Fruit fly (Drosophila melanogaster) whole organism, embryonic: ENCODE data around the gene CG12995.

Source experiments
- Atf-2 ChIP-seq: fragments of 200-800 bp; sonication (Bioruptor generic); optimal IDR thresholded peaks from 2 replicates; lab custom pipeline; 2016; ENCODE audit warnings: missing biosample characterization, missing genetic modification characterization
- Awh ChIP-seq: fragments of 200-800 bp; sonication (Bioruptor generic); IDR thresholded peaks from 2 replicates; pipeline ENCODE4, ENCODE4 v1.3.6; 2022; ENCODE audit warnings: missing biosample characterization, missing genetic modification characterization
- CG11560 ChIP-seq: fragments of 200-800 bp; sonication (Bioruptor generic); IDR thresholded peaks from 3 replicates; pipeline ENCODE4 v1.3.6; 2022; ENCODE audit warnings: missing biosample characterization, missing genetic modification characterization
- CG12299 ChIP-seq: fragments of 200-800 bp; sonication (Bioruptor generic); optimal IDR thresholded peaks from 2 replicates; lab custom pipeline; 2018; ENCODE audit warnings: missing biosample characterization, mild to moderate bottlenecking, missing genetic modification characterization
- CG12659 ChIP-seq: fragments of 200-800 bp; sonication (Bioruptor generic); optimal IDR thresholded peaks from 3 replicates; lab custom pipeline; 2017; ENCODE audit warnings: mild to moderate bottlenecking, missing biosample characterization, missing genetic modification reagents, missing genetic modification characterization
- CG14965 ChIP-seq: fragments of 200-800 bp; sonication (Bioruptor generic); optimal IDR thresholded peaks from 2 replicates; lab custom pipeline; 2016; ENCODE audit warnings: missing biosample characterization, missing genetic modification characterization, borderline replicate concordance
- CG15011 ChIP-seq: fragments of 200-800 bp; sonication (Bioruptor generic); optimal IDR thresholded peaks from 3 replicates; lab custom pipeline; 2018; ENCODE audit warnings: missing biosample characterization, mild to moderate bottlenecking, missing genetic modification characterization
- CG17361 ChIP-seq: fragments of 200-800 bp; sonication (Bioruptor generic); IDR thresholded peaks from 3 replicates; pipeline ENCODE4 v1.3.6; 2022; ENCODE audit warnings: missing biosample characterization, missing genetic modification characterization
- CG17568 ChIP-seq: fragments of 200-800 bp; sonication (Bioruptor generic); optimal IDR thresholded peaks from 2 replicates; lab custom pipeline; 2018; ENCODE audit warnings: missing biosample characterization, mild to moderate bottlenecking, missing genetic modification characterization, moderate library complexity
- CG2120 ChIP-seq: fragments of 200-800 bp; sonication (Bioruptor generic); optimal IDR thresholded peaks from 3 replicates; lab custom pipeline; 2016; ENCODE audit warnings: missing biosample characterization, missing genetic modification characterization
- CG3065 ChIP-seq: fragments of 200-800 bp; sonication (Bioruptor generic); optimal IDR thresholded peaks from 2 replicates; lab custom pipeline; 2016; ENCODE audit warnings: missing biosample characterization, missing genetic modification characterization
- CG31441 ChIP-seq: fragments of 200-800 bp; sonication (Bioruptor generic); IDR thresholded peaks from 2 replicates; pipeline ENCODE4 v1.3.6; 2022; ENCODE audit warnings: missing biosample characterization, missing genetic modification characterization
- CG3407 ChIP-seq: fragments of 200-800 bp; sonication (Bioruptor generic); optimal IDR thresholded peaks from 2 replicates; lab custom pipeline; 2018; ENCODE audit warnings: missing biosample characterization, mild to moderate bottlenecking, missing genetic modification characterization
- CG4730 ChIP-seq: fragments of 200-800 bp; sonication (Bioruptor generic); IDR thresholded peaks from 2 replicates; pipeline ENCODE4 v1.3.6; 2022; ENCODE audit warnings: missing biosample characterization, missing genetic modification characterization
- CG6765 ChIP-seq: fragments of 200-800 bp; sonication (Bioruptor generic); optimal IDR thresholded peaks from 3 replicates; lab custom pipeline; 2017; ENCODE audit warnings: missing biosample characterization, mild to moderate bottlenecking, missing genetic modification characterization
- CG6813 ChIP-seq: fragments of 200-800 bp; sonication (Bioruptor generic); optimal IDR thresholded peaks from 2 replicates; lab custom pipeline; 2017; ENCODE audit warnings: missing biosample characterization, missing genetic modification characterization, mild to moderate bottlenecking, moderate library complexity, missing genetic modification reagents
- CG7963 ChIP-seq: fragments of 200-800 bp; sonication (Bioruptor generic); IDR thresholded peaks from 3 replicates; pipeline ENCODE4 v1.3.6; 2022; ENCODE audit warnings: missing biosample characterization, missing genetic modification characterization; ENCODE audit not compliant: partially characterized antibody
- CG8281 ChIP-seq: fragments of 200-800 bp; sonication (Bioruptor generic); optimal IDR thresholded peaks from 2 replicates; lab custom pipeline; 2018; ENCODE audit warnings: missing biosample characterization, mild to moderate bottlenecking, missing genetic modification characterization, moderate library complexity
- CTCF ChIP-seq: fragments of 200-800 bp; sonication (Bioruptor generic); optimal IDR thresholded peaks from 2 replicates; lab custom pipeline; 2017; ENCODE audit warnings: missing biosample characterization, mild to moderate bottlenecking, missing genetic modification characterization, moderate library complexity
- D19A ChIP-seq: fragments of 200-800 bp; optimal IDR thresholded peaks from 3 replicates; lab custom pipeline; 2019; ENCODE audit warnings: missing biosample characterization, mild to moderate bottlenecking, missing genetic modification characterization, moderate library complexity
- Dad ChIP-seq: fragments of 200-800 bp; sonication (Bioruptor generic); optimal IDR thresholded peaks from 3 replicates; lab custom pipeline; 2016; ENCODE audit warnings: missing biosample characterization, missing genetic modification characterization
- Dbx ChIP-seq: fragments of 200-800 bp; sonication (Bioruptor generic); IDR thresholded peaks from 3 replicates; pipeline ENCODE4 v1.3.6; 2022; ENCODE audit warnings: missing biosample characterization, missing genetic modification characterization
- Doc2 ChIP-seq: fragments of 200-800 bp; sonication (Bioruptor generic); IDR thresholded peaks from 2 replicates; pipeline ENCODE4 v1.3.6; 2022; ENCODE audit warnings: missing biosample characterization, missing genetic modification characterization
- ERR ChIP-seq: fragments of 200-800 bp; sonication (Bioruptor generic); optimal IDR thresholded peaks from 2 replicates; lab custom pipeline; 2016; ENCODE audit warnings: missing biosample characterization, missing genetic modification characterization
- HLHmδ ChIP-seq: fragments of 200-800 bp; sonication (Bioruptor generic); optimal IDR thresholded peaks from 2 replicates; lab custom pipeline; 2018; ENCODE audit warnings: missing biosample characterization, mild to moderate bottlenecking, missing genetic modification characterization, moderate library complexity
- Hmx ChIP-seq: fragments of 200-800 bp; sonication (Bioruptor generic); optimal IDR thresholded peaks from 2 replicates; lab custom pipeline; 2016; ENCODE audit warnings: missing biosample characterization, missing genetic modification characterization
- Nf-YC ChIP-seq: fragments of 200-800 bp; optimal IDR thresholded peaks from 3 replicates; lab custom pipeline; 2019; ENCODE audit warnings: missing biosample characterization, mild to moderate bottlenecking, missing genetic modification characterization, moderate library complexity
- Optix ChIP-seq: fragments of 200-800 bp; sonication (Bioruptor generic); IDR thresholded peaks from 3 replicates; pipeline ENCODE4 v1.3.6; 2022; ENCODE audit warnings: missing biosample characterization, missing genetic modification characterization
- Sox100B ChIP-seq: fragments of 200-800 bp; sonication (Bioruptor generic); optimal IDR thresholded peaks from 3 replicates; lab custom pipeline; 2018; ENCODE audit warnings: missing biosample characterization, mild to moderate bottlenecking, missing genetic modification characterization
- Sry-δ ChIP-seq: fragments of 200-800 bp; sonication (Bioruptor generic); optimal IDR thresholded peaks from 2 replicates; lab custom pipeline; 2016; ENCODE audit warnings: missing biosample characterization, missing genetic modification characterization
- Taf1 ChIP-seq: fragments of 200-800 bp; sonication (Bioruptor generic); IDR thresholded peaks from 2 replicates; pipeline ENCODE4 v1.3.6; 2022; ENCODE audit warnings: missing biosample characterization, missing genetic modification characterization
- btn ChIP-seq: fragments of 200-800 bp; sonication (Bioruptor generic); optimal IDR thresholded peaks from 2 replicates; lab custom pipeline; 2016; ENCODE audit warnings: missing biosample characterization, missing genetic modification characterization
- dpn ChIP-seq, 2 experiments: fragments of 200-800 bp; sonication (Bioruptor generic); optimal IDR thresholded peaks; 3 replicates each; lab custom pipeline; 2016; ENCODE audit warnings: missing biosample characterization in 2 of 2, missing genetic modification characterization in 2 of 2
- grau ChIP-seq: fragments of 200-800 bp; optimal IDR thresholded peaks from 3 replicates; lab custom pipeline; 2019; ENCODE audit warnings: missing biosample characterization, mild to moderate bottlenecking, missing genetic modification characterization, moderate library complexity
- maf-S ChIP-seq: fragments of 200-800 bp; sonication (Bioruptor generic); optimal IDR thresholded peaks from 2 replicates; lab custom pipeline; 2016; ENCODE audit warnings: missing biosample characterization, missing genetic modification characterization
- nerfin-1 ChIP-seq: fragments of 200-800 bp; sonication (Bioruptor generic); optimal IDR thresholded peaks from 3 replicates; lab custom pipeline; 2019; ENCODE audit warnings: missing biosample characterization, mild to moderate bottlenecking, missing genetic modification characterization, moderate library complexity
- nmo ChIP-seq: fragments of 200-800 bp; sonication (Bioruptor generic); optimal IDR thresholded peaks from 2 replicates; lab custom pipeline; 2018; ENCODE audit warnings: missing biosample characterization, mild to moderate bottlenecking, missing genetic modification characterization, moderate library complexity
- nom ChIP-seq: fragments of 200-800 bp; sonication (Bioruptor generic); optimal IDR thresholded peaks from 2 replicates; lab custom pipeline; 2017; ENCODE audit warnings: missing biosample characterization, missing genetic modification characterization, mild to moderate bottlenecking, moderate library complexity, missing genetic modification reagents
- otp ChIP-seq: fragments of 200-800 bp; sonication (Bioruptor generic); IDR thresholded peaks from 3 replicates; pipeline ENCODE4, ENCODE4 v1.3.6; 2022; ENCODE audit warnings: missing biosample characterization, missing genetic modification characterization
- pita ChIP-seq: fragments of 200-800 bp; sonication (Bioruptor generic); optimal IDR thresholded peaks from 2 replicates; lab custom pipeline; 2017; ENCODE audit warnings: missing biosample characterization, mild to moderate bottlenecking, missing genetic modification characterization
- pum ChIP-seq: fragments of 200-800 bp; sonication (Bioruptor generic); optimal IDR thresholded peaks from 2 replicates; lab custom pipeline; 2016; ENCODE audit warnings: missing biosample characterization, missing genetic modification characterization
- repo ChIP-seq: fragments of 200-800 bp; sonication (Bioruptor generic); optimal IDR thresholded peaks from 2 replicates; lab custom pipeline; 2016; ENCODE audit warnings: missing biosample characterization, missing genetic modification characterization
- rib ChIP-seq: fragments of 200-800 bp; sonication (Bioruptor generic); IDR thresholded peaks from 2 replicates; pipeline ENCODE4 v1.3.6; 2022; ENCODE audit warnings: missing biosample characterization, missing genetic modification characterization
- sd ChIP-seq: fragments of 200-800 bp; sonication (Bioruptor generic); optimal IDR thresholded peaks from 3 replicates; lab custom pipeline; 2018; ENCODE audit warnings: missing biosample characterization, mild to moderate bottlenecking, missing genetic modification characterization, moderate library complexity
- sima ChIP-seq: fragments of 200-800 bp; sonication (Bioruptor generic); optimal IDR thresholded peaks from 2 replicates; lab custom pipeline; 2016; ENCODE audit warnings: missing biosample characterization, missing genetic modification characterization
- sna ChIP-seq: fragments of 200-800 bp; sonication (Bioruptor generic); IDR thresholded peaks from 2 replicates; pipeline ENCODE4 v1.3.6; 2022; ENCODE audit warnings: missing biosample characterization, missing genetic modification characterization; ENCODE audit not compliant: partially characterized antibody
- sug ChIP-seq: fragments of 200-800 bp; optimal IDR thresholded peaks from 2 replicates; lab custom pipeline; 2019; ENCODE audit warnings: missing biosample characterization, mild to moderate bottlenecking, missing genetic modification characterization, moderate library complexity
- tgo ChIP-seq: fragments of 200-800 bp; sonication (Bioruptor generic); IDR thresholded peaks from 3 replicates; pipeline ENCODE4 v1.3.6; 2022; ENCODE audit warnings: missing biosample characterization, missing genetic modification characterization
- ttk ChIP-seq: fragments of 200-800 bp; sonication (Bioruptor generic); IDR thresholded peaks from 2 replicates; pipeline ENCODE4 v2.1.2; 2022; ENCODE audit warnings: missing biosample characterization, missing genetic modification characterization
- vfl ChIP-seq: fragments of 200-800 bp; sonication (Bioruptor generic); optimal IDR thresholded peaks from 2 replicates; lab custom pipeline; 2016; ENCODE audit warnings: missing biosample characterization, missing genetic modification characterization
- yki ChIP-seq: fragments of >200 bp; optimal IDR thresholded peaks from 3 replicates; lab custom pipeline; 2018
- zfh2 ChIP-seq: fragments of 200-800 bp; sonication (Bioruptor generic); optimal IDR thresholded peaks from 2 replicates; lab custom pipeline; 2016; ENCODE audit warnings: missing biosample characterization, missing genetic modification characterization

Gene CG12995

dm6 chrX:17170484-17170944 lies 39.3 kb downstream of the CG12995 start (continued):
- TF ChIP-seq nom (GFP tag; lab: Kevin White, UChicago) (peak; percentile 58), repo (GFP tag; lab: Kevin White, UChicago) (no peak), Sox100B (GFP tag; lab: Kevin White, UChicago) (peak; percentile 28), CG7963 (GFP tag; lab: Robert Waterston, UW) (no peak), zfh2 (GFP tag; lab: Kevin White, UChicago) (no peak), sug (tag; lab: Kevin White, UChicago) (peak; percentile 20), CG12299 (no peak), sima (GFP tag; lab: Kevin White, UChicago) (no peak), CG17568 (GFP tag; lab: Kevin White, UChicago) (no peak), Taf1 (GFP tag; lab: Robert Waterston, UW) (peak; percentile 14; the same call in 1 of the 2 replicates), rib (GFP tag; lab: Robert Waterston, UW) (0 out of 2 replicates have a peak, but pooled peaks have one; percentile 16), sd (tag; lab: Kevin White, UChicago) (no peak), pita (GFP tag; lab: Kevin White, UChicago) (no peak), CG31441 (GFP tag; lab: Robert Waterston, UW) (0 out of 2 replicates have a peak, but pooled peaks have one; percentile 32), Awh (GFP tag; lab: Robert Waterston, UW) (0 out of 2 replicates have a peak, but pooled peaks have one; percentile 23), HLHmδ (GFP tag; lab: Kevin White, UChicago) (no peak), maf-S (GFP tag; lab: Kevin White, UChicago) (no peak), CG17361 (0 out of 3 replicates have a peak, but pooled peaks have one; percentile 35), CG8281 (no peak), CG6765 (GFP tag; lab: Kevin White, UChicago) (peak; percentile 24), Doc2 (GFP tag; lab: Robert Waterston, UW) (no peak), Hmx (no peak), Sry-δ (GFP tag; lab: Kevin White, UChicago) (no peak), otp (GFP tag; lab: Robert Waterston, UW) (0 out of 3 replicates have a peak, but pooled peaks have one; percentile 44), nmo (GFP tag; lab: Kevin White, UChicago) (peak; percentile 25), vfl (GFP tag; lab: Kevin White, UChicago) (no peak), dpn (GFP tag; optimal IDR thresholded peaks at IDR 0.05; lab: Kevin White, UChicago) (peak in 1 of 2 experiments; percentile 28), nerfin-1 (tag; lab: Kevin White, UChicago) (no peak), sna (no peak), pum (no peak), CG3407 (no peak), Atf-2 (no peak), Optix (0 out of 3 replicates have a peak, but pooled peaks have one; percentile 22), Dad (GFP tag; lab: Kevin White, UChicago) (no peak), CG3065 (GFP tag; lab: Kevin White, UChicago) (no peak), btn (GFP tag; lab: Kevin White, UChicago) (no peak), CG15011 (GFP tag; lab: Kevin White, UChicago) (no peak), Dbx (peak; percentile 49; the same call in 1 of the 3 replicates), CG6813 (GFP tag; lab: Kevin White, UChicago) (peak; percentile 52), CG11560 (tag; lab: Robert Waterston, UW) (no peak), CG12659 (peak; percentile 42), CTCF (GFP tag; lab: Kevin White, UChicago) (no peak), CG14965 (GFP tag; lab: Kevin White, UChicago) (no peak), tgo (GFP tag; lab: Robert Waterston, UW) (peak; percentile 58), ttk (GFP tag; lab: Robert Waterston, UW) (no peak), yki (lab: Kevin White, UChicago) (no peak), ERR (GFP tag; lab: Kevin White, UChicago) (no peak), Nf-YC (tag; lab: Kevin White, UChicago) (peak; percentile 41), D19A (tag; lab: Kevin White, UChicago) (peak; percentile 33), CG2120 (GFP tag; lab: Kevin White, UChicago) (peak; percentile 31), CG4730 (GFP tag; lab: Robert Waterston, UW) (0 out of 2 replicates have a peak, but pooled peaks have one; percentile 24), grau (peak; percentile 90)
